Fruit fly (Drosophila melanogaster) whole organism, embryonic: ENCODE data around the gene CG10185.

ENCODE experiments used
- B-H2 ChIP-seq: fragments of 200-800 bp; sonication (Bioruptor generic); optimal IDR thresholded peaks from 2 replicates; lab custom pipeline; 2018; ENCODE audit warnings: missing biosample characterization, mild to moderate bottlenecking, missing genetic modification characterization
- Blimp-1 ChIP-seq: fragments of 200-800 bp; sonication (Bioruptor generic); optimal IDR thresholded peaks from 3 replicates; lab custom pipeline; 2018; ENCODE audit warnings: missing biosample characterization, missing genetic modification characterization, mild to moderate bottlenecking, moderate library complexity, missing genetic modification reagents
- CG10654 ChIP-seq: fragments of 200-800 bp; sonication (Bioruptor generic); optimal IDR thresholded peaks from 2 replicates; lab custom pipeline; 2016; ENCODE audit warnings: missing biosample characterization, missing genetic modification characterization
- CG12236 ChIP-seq: fragments of 200-800 bp; sonication (Bioruptor generic); optimal IDR thresholded peaks from 2 replicates; lab custom pipeline; 2016; ENCODE audit warnings: missing biosample characterization, missing genetic modification characterization
- CG12391 ChIP-seq: fragments of 200-800 bp; sonication (Bioruptor generic); optimal IDR thresholded peaks from 3 replicates; lab custom pipeline; 2018; ENCODE audit warnings: missing biosample characterization, mild to moderate bottlenecking, missing genetic modification characterization, moderate library complexity
- CG12744 ChIP-seq: fragments of 200-800 bp; sonication (Bioruptor generic); optimal IDR thresholded peaks from 2 replicates; lab custom pipeline; 2016; ENCODE audit warnings: missing biosample characterization, missing genetic modification characterization
- CG13123 ChIP-seq: fragments of 200-800 bp; sonication (Bioruptor generic); optimal IDR thresholded peaks from 2 replicates; lab custom pipeline; 2016; ENCODE audit warnings: missing biosample characterization, missing genetic modification characterization
- CG14441 ChIP-seq: fragments of 200-800 bp; sonication (Bioruptor generic); IDR thresholded peaks from 2 replicates; pipeline ENCODE4 v1.3.6; 2022; ENCODE audit warnings: missing biosample characterization, missing genetic modification characterization
- CG1529 ChIP-seq: fragments of 200-800 bp; sonication (Bioruptor generic); optimal IDR thresholded peaks from 3 replicates; lab custom pipeline; 2018; ENCODE audit warnings: missing biosample characterization, missing genetic modification characterization
- CG15479 ChIP-seq: fragments of 200-800 bp; sonication (Bioruptor generic); optimal IDR thresholded peaks from 3 replicates; lab custom pipeline; 2019; ENCODE audit warnings: missing biosample characterization, mild to moderate bottlenecking, missing genetic modification characterization, moderate library complexity
- CG17361 ChIP-seq: fragments of 200-800 bp; sonication (Bioruptor generic); IDR thresholded peaks from 3 replicates; pipeline ENCODE4 v1.3.6; 2022; ENCODE audit warnings: missing biosample characterization, missing genetic modification characterization
- CG2875 ChIP-seq: fragments of 200-800 bp; sonication (Bioruptor generic); optimal IDR thresholded peaks from 2 replicates; lab custom pipeline; 2017; ENCODE audit warnings: missing biosample characterization, mild to moderate bottlenecking, missing genetic modification characterization, missing genetic modification reagents
- CG30020 ChIP-seq: fragments of 200-800 bp; optimal IDR thresholded peaks from 2 replicates; lab custom pipeline; 2019; ENCODE audit warnings: missing biosample characterization, mild to moderate bottlenecking, missing genetic modification characterization, moderate library complexity
- CG30431 ChIP-seq: fragments of 200-800 bp; sonication (Bioruptor generic); optimal IDR thresholded peaks from 2 replicates; lab custom pipeline; 2017; ENCODE audit warnings: missing biosample characterization, missing genetic modification characterization
- CG31224 ChIP-seq: fragments of 200-800 bp; sonication (Bioruptor generic); IDR thresholded peaks from 2 replicates; pipeline ENCODE4 v1.3.6; 2022; ENCODE audit warnings: missing biosample characterization, missing genetic modification characterization
- CG31365 ChIP-seq: fragments of 200-800 bp; sonication (Bioruptor generic); optimal IDR thresholded peaks from 2 replicates; lab custom pipeline; 2018; ENCODE audit warnings: missing biosample characterization, mild to moderate bottlenecking, missing genetic modification characterization
- CG34376 ChIP-seq: fragments of 200-800 bp; sonication (Bioruptor generic); optimal IDR thresholded peaks from 2 replicates; lab custom pipeline; 2018; ENCODE audit warnings: missing biosample characterization, mild to moderate bottlenecking, missing genetic modification characterization
- CG42726 ChIP-seq: fragments of 200-800 bp; sonication (Bioruptor generic); IDR thresholded peaks from 2 replicates; pipeline ENCODE4 v1.3.6; 2022; ENCODE audit warnings: missing biosample characterization, missing genetic modification characterization; ENCODE audit not compliant: partially characterized antibody
- CG4282 ChIP-seq: fragments of 200-800 bp; sonication (Bioruptor generic); optimal IDR thresholded peaks from 2 replicates; lab custom pipeline; 2016; ENCODE audit warnings: missing biosample characterization, missing genetic modification characterization
- CG8281 ChIP-seq: fragments of 200-800 bp; sonication (Bioruptor generic); optimal IDR thresholded peaks from 2 replicates; lab custom pipeline; 2018; ENCODE audit warnings: missing biosample characterization, mild to moderate bottlenecking, missing genetic modification characterization, moderate library complexity
- CG8359 ChIP-seq: fragments of 200-800 bp; sonication (Bioruptor generic); optimal IDR thresholded peaks from 2 replicates; lab custom pipeline; 2017; ENCODE audit warnings: missing biosample characterization, mild to moderate bottlenecking, missing genetic modification characterization, borderline replicate concordance
- CG8478 ChIP-seq: fragments of >200 bp; optimal IDR thresholded peaks from 2 replicates; lab custom pipeline; 2018
- CG9437 ChIP-seq: fragments of 200-800 bp; sonication (Bioruptor generic); optimal IDR thresholded peaks from 2 replicates; lab custom pipeline; 2018; ENCODE audit warnings: missing biosample characterization, mild to moderate bottlenecking, missing genetic modification characterization
- CG9727 ChIP-seq: fragments of 200-800 bp; sonication (Bioruptor generic); optimal IDR thresholded peaks from 3 replicates; lab custom pipeline; 2017; ENCODE audit warnings: missing biosample characterization, mild to moderate bottlenecking, missing genetic modification characterization
- D ChIP-seq, 2 experiments: fragments of 200-800 bp in 1 of 2; fragments of >200 bp in 1 of 2; sonication (Bioruptor generic) in 1 of 2; optimal IDR thresholded peaks; 2 replicates in 1 of 2; 3 replicates in 1 of 2; lab custom pipeline; 2017; ENCODE audit warnings: mild to moderate bottlenecking in 1 of 2, missing biosample characterization in 1 of 2, missing genetic modification characterization in 1 of 2, missing genetic modification reagents in 1 of 2
- D19A ChIP-seq: fragments of 200-800 bp; optimal IDR thresholded peaks from 3 replicates; lab custom pipeline; 2019; ENCODE audit warnings: missing biosample characterization, mild to moderate bottlenecking, missing genetic modification characterization, moderate library complexity
- Dbx ChIP-seq: fragments of 200-800 bp; sonication (Bioruptor generic); IDR thresholded peaks from 3 replicates; pipeline ENCODE4 v1.3.6; 2022; ENCODE audit warnings: missing biosample characterization, missing genetic modification characterization
- Doc3 ChIP-seq: fragments of 200-800 bp; sonication (Bioruptor generic); IDR thresholded peaks from 3 replicates; pipeline ENCODE4 v1.3.6; 2022; ENCODE audit warnings: missing biosample characterization, missing genetic modification characterization; ENCODE audit not compliant: partially characterized antibody
- ERR ChIP-seq: fragments of 200-800 bp; sonication (Bioruptor generic); optimal IDR thresholded peaks from 2 replicates; lab custom pipeline; 2016; ENCODE audit warnings: missing biosample characterization, missing genetic modification characterization
- HmgZ ChIP-seq: fragments of 200-800 bp; sonication (Bioruptor generic); optimal IDR thresholded peaks from 2 replicates; lab custom pipeline; 2018; ENCODE audit warnings: missing biosample characterization, mild to moderate bottlenecking, missing genetic modification characterization
- bsh ChIP-seq, 2 experiments: fragments of 200-800 bp; sonication (Bioruptor generic); optimal IDR thresholded peaks; 2 replicates each; lab custom pipeline; 2017 to 2018; ENCODE audit warnings: mild to moderate bottlenecking in 2 of 2, missing biosample characterization in 2 of 2, missing genetic modification characterization in 2 of 2, moderate library complexity in 1 of 2
- chn ChIP-seq: fragments of 200-800 bp; sonication (Bioruptor generic); optimal IDR thresholded peaks from 2 replicates; lab custom pipeline; 2016; ENCODE audit warnings: missing biosample characterization, missing genetic modification characterization
- corto ChIP-seq: fragments of 200-800 bp; sonication (Bioruptor generic); optimal IDR thresholded peaks from 2 replicates; lab custom pipeline; 2016; ENCODE audit warnings: missing biosample characterization, mild to moderate bottlenecking, missing genetic modification characterization, moderate library complexity
- dm ChIP-seq: fragments of 200-800 bp; sonication (Bioruptor generic); optimal IDR thresholded peaks from 3 replicates; lab custom pipeline; 2016; ENCODE audit warnings: missing biosample characterization, missing genetic modification characterization
- gsb ChIP-seq: fragments of 200-800 bp; sonication (Bioruptor generic); IDR thresholded peaks from 2 replicates; pipeline ENCODE4 v1.3.6; 2022; ENCODE audit warnings: missing biosample characterization, missing genetic modification characterization
- mirr ChIP-seq: fragments of 200-800 bp; sonication (Bioruptor generic); optimal IDR thresholded peaks from 3 replicates; lab custom pipeline; 2018; ENCODE audit warnings: missing biosample characterization, mild to moderate bottlenecking, missing genetic modification characterization
- nerfin-1 ChIP-seq: fragments of 200-800 bp; sonication (Bioruptor generic); optimal IDR thresholded peaks from 3 replicates; lab custom pipeline; 2019; ENCODE audit warnings: missing biosample characterization, mild to moderate bottlenecking, missing genetic modification characterization, moderate library complexity
- onecut ChIP-seq: fragments of 200-800 bp; sonication (Bioruptor generic); IDR thresholded peaks from 2 replicates; pipeline ENCODE4 v1.3.6; 2022; ENCODE audit warnings: missing biosample characterization, missing genetic modification characterization
- tgo ChIP-seq: fragments of 200-800 bp; sonication (Bioruptor generic); IDR thresholded peaks from 3 replicates; pipeline ENCODE4 v1.3.6; 2022; ENCODE audit warnings: missing biosample characterization, missing genetic modification characterization
- toy ChIP-seq: fragments of 200-800 bp; sonication (Bioruptor generic); IDR thresholded peaks from 2 replicates; pipeline ENCODE4 v1.3.6; 2022; ENCODE audit warnings: missing biosample characterization, missing genetic modification characterization
- zen2 ChIP-seq: fragments of 200-800 bp; sonication (Bioruptor generic); IDR thresholded peaks from 3 replicates; pipeline ENCODE4 v1.3.6; 2022; ENCODE audit warnings: missing biosample characterization, missing genetic modification characterization; ENCODE audit not compliant: partially characterized antibody

CG10185 gene

DNA sequence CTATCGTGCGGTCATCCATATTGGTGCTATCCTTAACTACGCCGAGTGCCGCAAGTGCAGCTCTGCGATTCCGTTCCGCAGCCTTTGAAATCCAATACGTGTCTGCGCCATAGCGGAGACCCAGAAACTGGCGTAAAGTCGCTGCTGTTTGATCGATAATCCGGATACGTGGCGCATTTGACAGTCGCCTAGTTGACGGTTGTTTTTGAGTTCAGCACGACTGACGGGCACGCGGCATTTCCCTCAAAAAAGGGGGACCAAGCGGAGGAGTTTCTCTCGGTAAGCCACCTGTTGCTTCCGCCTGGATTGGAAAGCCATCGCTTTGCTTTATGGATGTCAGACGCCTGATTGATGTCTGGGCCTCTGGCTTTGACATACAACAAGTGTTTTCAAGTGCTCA lies at the start of gene CG10185:
Gene CG10185, minus strand, starts transcription at position 101 of the 400 bp plus-strand sequence.
- TF ChIP-seq CG2875 (GFP tag; lab: Kevin White, UChicago) (no peak), bsh (GFP tag; optimal IDR thresholded peaks at IDR 0.05; lab: Kevin White, UChicago) (no peak), CG4282 (GFP tag; lab: Kevin White, UChicago) (no peak), toy (GFP tag; lab: Robert Waterston, UW) (no peak), CG15479 (GFP tag; lab: Kevin White, UChicago) (no peak), CG13123 (no peak), B-H2 (GFP tag; lab: Kevin White, UChicago) (no peak), CG17361 (GFP tag; lab: Robert Waterston, UW) (no peak), CG42726 (no peak), Dbx (GFP tag; lab: Robert Waterston, UW) (no peak), CG8359 (GFP tag; lab: Kevin White, UChicago) (no peak), chn (no peak)

DNA sequence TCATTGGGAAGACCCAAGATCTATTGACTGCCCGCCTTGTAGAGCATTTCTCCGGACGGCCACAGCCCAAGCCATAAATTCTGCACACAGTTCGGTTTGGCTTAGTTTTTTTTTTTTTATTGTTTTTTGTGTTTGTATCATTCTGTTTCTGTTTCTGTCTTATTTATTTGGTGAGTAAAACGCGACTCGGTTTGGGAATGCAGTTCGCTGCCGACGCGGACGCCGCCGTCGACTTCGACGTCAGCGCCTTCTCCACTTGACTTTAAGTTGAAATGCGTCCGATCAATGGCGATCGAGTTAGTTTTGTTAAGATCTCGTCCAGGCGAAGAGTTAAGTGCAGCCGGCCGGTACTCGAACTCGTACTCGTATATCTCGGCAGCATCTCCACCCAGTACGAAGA lies 48.5 kb upstream of the CG10185 start, which contains the start of gene Sb:
Gene Sb, plus strand, starts transcription at position 301 of the 400 bp plus-strand sequence.
- TF ChIP-seq CG13123 (no peak), zen2 (GFP tag; lab: Robert Waterston, UW) (no peak), CG9437 (GFP tag; lab: Kevin White, UChicago) (no peak), CG9727 (no peak), CG8281 (tag; lab: Kevin White, UChicago) (no peak), D (optimal IDR thresholded peaks at IDR 0.05; lab: Kevin White, UChicago) (no peak), D (GFP tag; optimal IDR thresholded peaks at IDR 0.05; lab: Kevin White, UChicago) (no peak)

DNA sequence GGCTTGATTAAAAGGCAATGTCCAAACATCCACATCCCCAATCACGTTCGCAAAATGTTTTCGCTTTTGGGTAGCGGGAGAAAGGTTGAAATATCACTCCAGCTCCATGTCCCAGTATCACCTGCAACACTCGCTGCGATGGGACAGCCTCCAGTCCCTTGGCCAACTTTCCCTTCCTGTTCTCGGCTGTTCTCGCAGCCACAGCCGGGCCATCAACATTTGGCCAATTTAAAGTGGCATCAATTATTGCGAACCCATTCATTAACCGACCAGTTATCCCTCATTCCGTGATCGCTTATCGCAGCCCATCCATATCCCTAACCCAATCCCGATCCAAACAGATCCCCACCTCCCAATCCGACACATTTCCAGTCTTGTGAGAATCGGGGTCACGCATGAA lies 45.7 kb upstream of the CG10185 start:
- TF ChIP-seq CG8478 (lab: Kevin White, UChicago) (peak; percentile 14), CG30020 (tag; lab: Kevin White, UChicago) (no peak), tgo (no peak)

DNA sequence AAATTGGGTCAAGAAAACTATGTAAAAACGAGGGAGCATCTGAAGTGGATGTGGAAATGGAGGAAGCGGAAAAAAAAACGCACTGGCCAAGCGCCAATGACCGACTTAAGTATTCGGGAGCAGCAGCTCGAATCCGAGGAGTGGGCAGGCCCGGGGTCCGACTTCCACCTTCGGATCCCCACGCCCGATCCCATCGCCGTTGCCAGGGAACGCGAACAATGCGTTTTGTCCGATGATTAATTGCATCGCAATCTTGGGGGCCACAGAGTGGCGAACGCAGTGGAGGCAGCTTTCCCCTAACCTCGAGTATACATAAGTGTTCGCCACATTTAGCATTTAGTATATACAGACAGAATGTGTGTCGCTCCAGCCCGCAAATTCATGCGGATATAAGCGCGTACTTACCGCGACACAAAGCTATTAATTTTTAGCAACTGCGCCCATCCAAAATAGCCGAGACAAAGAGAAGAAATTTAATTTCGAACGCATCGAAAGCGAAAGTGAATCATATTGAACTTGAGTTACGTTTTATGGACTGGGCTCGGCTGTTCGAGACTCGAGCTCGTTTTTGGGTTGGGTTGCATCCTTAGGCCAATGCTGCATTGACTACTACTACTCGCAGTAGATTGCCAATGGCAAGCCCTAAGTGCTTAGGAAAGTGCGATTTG lies 38.6 kb upstream of the CG10185 start:
- TF ChIP-seq mirr (GFP tag; lab: Kevin White, UChicago): no peak
- peak; percentile 67 for TF ChIP-seq Blimp-1 (GFP tag; lab: Kevin White, UChicago)

DNA sequence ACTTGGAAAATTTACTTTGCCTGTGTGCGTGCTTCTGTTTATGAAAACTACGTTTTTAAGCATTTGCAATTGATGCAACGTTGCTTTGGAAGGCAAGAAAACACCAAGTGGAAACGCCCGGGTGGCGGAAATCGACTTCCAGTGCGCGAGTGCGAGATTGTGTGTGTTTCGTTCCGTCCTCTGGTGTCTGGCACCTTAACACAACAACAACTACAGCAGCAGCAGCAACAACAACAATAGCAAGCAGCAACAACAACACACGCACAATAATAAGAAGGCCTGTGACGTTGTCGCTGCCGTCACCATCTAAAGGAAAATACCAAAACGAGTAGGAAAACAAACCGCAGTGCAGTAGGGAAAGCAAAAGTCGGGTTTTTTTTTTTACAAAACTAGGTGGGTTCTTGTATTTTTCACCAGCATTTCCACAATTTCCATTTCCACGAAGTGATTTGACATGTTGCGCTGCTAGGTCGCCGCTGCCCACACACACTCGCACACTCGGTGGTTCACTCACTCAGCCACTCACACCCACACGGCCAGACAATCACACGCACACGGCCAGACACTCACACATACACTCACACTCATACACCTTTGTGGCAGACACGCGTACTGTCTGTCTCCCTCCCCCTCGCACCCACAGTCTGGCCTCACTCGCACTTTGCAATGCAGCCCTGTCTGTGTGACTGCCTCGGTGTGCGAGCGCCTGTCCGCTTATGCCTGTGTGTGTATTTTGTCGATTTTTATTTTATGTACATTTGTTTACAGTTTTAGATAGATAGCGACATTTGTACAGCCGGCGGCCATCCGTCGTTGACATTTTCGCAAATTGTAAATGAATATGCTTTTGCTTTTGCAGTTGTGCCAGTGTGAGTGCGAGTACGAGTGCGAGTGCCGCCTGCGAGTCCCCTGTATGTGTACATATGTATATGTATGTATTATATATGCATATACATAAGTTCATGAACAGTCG lies 32.2 kb upstream of the CG10185 start:
- TF ChIP-seq CG34376 (peak; percentile 20), CG12391 (tag; lab: Kevin White, UChicago) (no peak), gsb (GFP tag; lab: Robert Waterston, UW) (no peak), onecut (peak; percentile 54), CG10654 (GFP tag; lab: Kevin White, UChicago) (no peak), ERR (GFP tag; lab: Kevin White, UChicago) (no peak), corto (peak; percentile 6), HmgZ (tag; lab: Kevin White, UChicago) (peak; percentile 64), CG1529 (GFP tag; lab: Kevin White, UChicago) (peak; percentile 1), CG31365 (tag; lab: Kevin White, UChicago) (no peak), CG14441 (GFP tag; lab: Robert Waterston, UW) (0 out of 2 replicates have a peak, but pooled peaks have one; percentile 21), Doc3 (no peak), D19A (peak; percentile 26), CG30431 (GFP tag; lab: Kevin White, UChicago) (no peak), CG31224 (GFP tag; lab: Robert Waterston, UW) (no peak), dm (peak; percentile 59), nerfin-1 (peak; percentile 64), CG12744 (GFP tag; lab: Kevin White, UChicago) (peak; percentile 45), CG12236 (GFP tag; lab: Kevin White, UChicago) (no peak)
